Fruit fly (Drosophila melanogaster) whole organism, prepupa: ENCODE results near the gene CG1840.
A peak's percentile ranks its signal among the peaks of the same experiment; 100 is the strongest.

ENCODE experiments used
- Blimp-1 ChIP-seq: fragments of 200-800 bp; sonication (Bioruptor generic); optimal IDR thresholded peaks from 3 replicates; lab custom pipeline; 2017; ENCODE audit warnings: missing biosample characterization, missing genetic modification characterization, mild to moderate bottlenecking, moderate library complexity, missing genetic modification reagents
- CG10631 ChIP-seq: fragments of 200-800 bp; sonication (Bioruptor generic); optimal IDR thresholded peaks from 2 replicates; lab custom pipeline; 2016; ENCODE audit warnings: missing biosample characterization, missing genetic modification characterization
- CG10669 ChIP-seq: fragments of 200-800 bp; sonication (Bioruptor generic); optimal IDR thresholded peaks from 3 replicates; lab custom pipeline; 2018; ENCODE audit warnings: missing biosample characterization, mild to moderate bottlenecking, missing genetic modification characterization, moderate library complexity
- CG11294 ChIP-seq: fragments of 200-800 bp; sonication (Bioruptor generic); IDR thresholded peaks from 2 replicates; pipeline ENCODE4 v1.3.6; 2022; ENCODE audit warnings: missing biosample characterization, missing genetic modification characterization
- CG11762 ChIP-seq: fragments of 200-800 bp; sonication (Bioruptor generic); optimal IDR thresholded peaks from 3 replicates; lab custom pipeline; 2016; ENCODE audit warnings: missing biosample characterization, missing genetic modification characterization; ENCODE audit not compliant: insufficient read depth
- CG11902 ChIP-seq: fragments of 200-800 bp; sonication (Bioruptor generic); optimal IDR thresholded peaks from 3 replicates; lab custom pipeline; 2016; ENCODE audit warnings: missing biosample characterization, missing genetic modification characterization
- CG1621 ChIP-seq: fragments of 200-800 bp; sonication (Bioruptor generic); optimal IDR thresholded peaks from 3 replicates; lab custom pipeline; 2018; ENCODE audit warnings: missing biosample characterization, mild to moderate bottlenecking, missing genetic modification characterization
- CG16779 ChIP-seq: fragments of 200-800 bp; sonication (Bioruptor generic); optimal IDR thresholded peaks from 3 replicates; lab custom pipeline; 2017; ENCODE audit warnings: missing biosample characterization, mild to moderate bottlenecking, missing genetic modification characterization
- CG3032 ChIP-seq: fragments of 200-800 bp; optimal IDR thresholded peaks from 2 replicates; lab custom pipeline; 2019; ENCODE audit warnings: missing biosample characterization, mild to moderate bottlenecking, missing genetic modification characterization, moderate library complexity
- CG31627 ChIP-seq: fragments of 200-800 bp; sonication (Bioruptor generic); optimal IDR thresholded peaks from 3 replicates; lab custom pipeline; 2016; ENCODE audit warnings: missing biosample characterization, missing genetic modification characterization
- CG32006 ChIP-seq: fragments of 200-800 bp; sonication (Bioruptor generic); optimal IDR thresholded peaks from 3 replicates; lab custom pipeline; 2017; ENCODE audit warnings: missing biosample characterization, mild to moderate bottlenecking, missing genetic modification characterization
- CG34406 ChIP-seq: fragments of 200-800 bp; sonication (Bioruptor generic); optimal IDR thresholded peaks from 3 replicates; lab custom pipeline; 2016; ENCODE audit warnings: missing biosample characterization, missing genetic modification characterization
- CG3919 ChIP-seq: fragments of 200-800 bp; sonication (Bioruptor generic); optimal IDR thresholded peaks from 3 replicates; lab custom pipeline; 2016; ENCODE audit warnings: missing biosample characterization, missing genetic modification characterization
- CG4318 ChIP-seq: fragments of 200-800 bp; sonication (Bioruptor generic); optimal IDR thresholded peaks from 3 replicates; lab custom pipeline; 2017; ENCODE audit warnings: missing biosample characterization, mild to moderate bottlenecking, missing genetic modification characterization
- CG6163 ChIP-seq: fragments of 200-800 bp; sonication (Bioruptor generic); IDR thresholded peaks from 3 replicates; pipeline ENCODE4 v1.3.6; 2022; ENCODE audit warnings: missing biosample characterization, missing genetic modification characterization
- CG6276 ChIP-seq: fragments of 200-800 bp; sonication (Bioruptor generic); optimal IDR thresholded peaks from 2 replicates; lab custom pipeline; 2017; ENCODE audit warnings: missing biosample characterization, mild to moderate bottlenecking, missing genetic modification characterization
- CG6792 ChIP-seq: fragments of 200-800 bp; sonication (Bioruptor generic); optimal IDR thresholded peaks from 3 replicates; lab custom pipeline; 2016; ENCODE audit warnings: missing biosample characterization, missing genetic modification characterization
- CG6808 ChIP-seq: fragments of 200-800 bp; sonication (Bioruptor generic); optimal IDR thresholded peaks from 3 replicates; lab custom pipeline; 2017; ENCODE audit warnings: missing biosample characterization, missing genetic modification characterization, mild to moderate bottlenecking, moderate library complexity, missing genetic modification reagents
- CG6854 ChIP-seq: fragments of 200-800 bp; sonication (Bioruptor generic); optimal IDR thresholded peaks from 2 replicates; lab custom pipeline; 2017; ENCODE audit warnings: missing biosample characterization, mild to moderate bottlenecking, missing genetic modification characterization
- CG8119 ChIP-seq: fragments of 200-800 bp; sonication (Bioruptor generic); IDR thresholded peaks from 3 replicates; pipeline ENCODE4 v1.3.6; 2022; ENCODE audit warnings: missing biosample characterization, missing genetic modification characterization
- CG8319 ChIP-seq: fragments of 200-800 bp; sonication (Bioruptor generic); optimal IDR thresholded peaks from 3 replicates; lab custom pipeline; 2016; ENCODE audit warnings: missing biosample characterization, missing genetic modification characterization
- CG8632 ChIP-seq: fragments of 200-800 bp; sonication (Bioruptor generic); optimal IDR thresholded peaks from 3 replicates; lab custom pipeline; 2016; ENCODE audit warnings: missing biosample characterization, missing genetic modification characterization
- CG9139 ChIP-seq: fragments of 200-800 bp; sonication (Bioruptor generic); optimal IDR thresholded peaks from 3 replicates; lab custom pipeline; 2017; ENCODE audit warnings: missing biosample characterization, mild to moderate bottlenecking, missing genetic modification characterization
- Eip75B ChIP-seq: fragments of 200-800 bp; sonication (Bioruptor generic); optimal IDR thresholded peaks from 3 replicates; lab custom pipeline; 2016; ENCODE audit warnings: missing biosample characterization, missing genetic modification characterization
- Eip78C ChIP-seq: fragments of 200-800 bp; sonication (Bioruptor generic); peaks from one replicate; lab custom pipeline; 2016; ENCODE audit warnings: missing biosample characterization, missing genetic modification characterization
- Ets96B ChIP-seq: fragments of 200-800 bp; optimal IDR thresholded peaks from 2 replicates; lab custom pipeline; 2019; ENCODE audit warnings: missing biosample characterization, mild to moderate bottlenecking, missing genetic modification characterization, moderate library complexity
- Gug ChIP-seq: fragments of 200-800 bp; sonication (Bioruptor generic); IDR thresholded peaks from 2 replicates; pipeline ENCODE4 v1.3.6; 2022; ENCODE audit warnings: missing biosample characterization, missing genetic modification characterization
- Hr38 ChIP-seq: sonication (Bioruptor generic); optimal IDR thresholded peaks from 2 replicates; lab custom pipeline; 2016; ENCODE audit warnings: missing biosample characterization, missing genetic modification characterization
- Hr39 ChIP-seq: fragments of 200-800 bp; sonication (Bioruptor generic); optimal IDR thresholded peaks from 2 replicates; lab custom pipeline; 2016; ENCODE audit warnings: missing biosample characterization, missing genetic modification characterization
- Hr4 ChIP-seq: fragments of 200-800 bp; sonication (Bioruptor generic); optimal IDR thresholded peaks from 3 replicates; lab custom pipeline; 2016; ENCODE audit warnings: missing biosample characterization, missing genetic modification characterization
- Lpt ChIP-seq: fragments of 200-800 bp; sonication (Bioruptor generic); optimal IDR thresholded peaks from 3 replicates; lab custom pipeline; 2016; ENCODE audit warnings: missing biosample characterization, missing genetic modification characterization
- Met ChIP-seq: fragments of 200-800 bp; sonication (Bioruptor generic); optimal IDR thresholded peaks from 3 replicates; lab custom pipeline; 2016; ENCODE audit warnings: missing biosample characterization, missing genetic modification characterization
- Sox102F ChIP-seq: fragments of 200-800 bp; sonication (Bioruptor generic); optimal IDR thresholded peaks from 2 replicates; lab custom pipeline; 2016; ENCODE audit warnings: missing biosample characterization, mild to moderate bottlenecking, missing genetic modification characterization
- Sox14 ChIP-seq: fragments of 200-800 bp; sonication (Bioruptor generic); optimal IDR thresholded peaks from 3 replicates; lab custom pipeline; 2016; ENCODE audit warnings: missing biosample characterization, missing genetic modification characterization
- Sox15 ChIP-seq: fragments of 200-800 bp; sonication (Bioruptor generic); optimal IDR thresholded peaks from 3 replicates; lab custom pipeline; 2016; ENCODE audit warnings: missing biosample characterization, missing genetic modification characterization
- achi ChIP-seq: fragments of 200-800 bp; sonication (Bioruptor generic); optimal IDR thresholded peaks from 3 replicates; lab custom pipeline; 2016; ENCODE audit warnings: missing biosample characterization, missing genetic modification characterization
- acj6 ChIP-seq: fragments of 200-800 bp; sonication (Bioruptor generic); optimal IDR thresholded peaks from 3 replicates; lab custom pipeline; 2016; ENCODE audit warnings: missing biosample characterization, missing genetic modification characterization
- cyc ChIP-seq: fragments of 200-800 bp; sonication (Bioruptor generic); optimal IDR thresholded peaks from 3 replicates; lab custom pipeline; 2016; ENCODE audit warnings: missing biosample characterization, missing genetic modification characterization
- dac ChIP-seq: fragments of 200-800 bp; sonication (Bioruptor generic); optimal IDR thresholded peaks from 2 replicates; lab custom pipeline; 2017; ENCODE audit warnings: missing biosample characterization, mild to moderate bottlenecking, missing genetic modification characterization
- dsx ChIP-seq: fragments of 200-800 bp; optimal IDR thresholded peaks from 3 replicates; lab custom pipeline; 2019; ENCODE audit warnings: missing biosample characterization, mild to moderate bottlenecking, missing genetic modification characterization, moderate library complexity; ENCODE audit not compliant: poor library complexity, severe bottlenecking
- eg ChIP-seq: fragments of 200-800 bp; sonication (Bioruptor generic); IDR thresholded peaks from 3 replicates; pipeline ENCODE4 v1.3.6; 2022; ENCODE audit warnings: missing biosample characterization, missing genetic modification characterization
- esn ChIP-seq: fragments of 200-800 bp; sonication (Bioruptor generic); optimal IDR thresholded peaks from 2 replicates; lab custom pipeline; 2016; ENCODE audit warnings: missing biosample characterization, mild to moderate bottlenecking, missing genetic modification characterization, moderate library complexity
- fd59A ChIP-seq: fragments of 200-800 bp; sonication (Bioruptor generic); optimal IDR thresholded peaks from 2 replicates; lab custom pipeline; 2017; ENCODE audit warnings: missing biosample characterization, mild to moderate bottlenecking, missing genetic modification characterization, missing genetic modification reagents
- fd85E ChIP-seq: fragments of 200-800 bp; sonication (Bioruptor generic); optimal IDR thresholded peaks from 3 replicates; lab custom pipeline; 2016; ENCODE audit warnings: missing biosample characterization, missing genetic modification characterization
- fkh ChIP-seq: fragments of 200-800 bp; sonication (Bioruptor generic); optimal IDR thresholded peaks from 3 replicates; lab custom pipeline; 2017; ENCODE audit warnings: missing biosample characterization, mild to moderate bottlenecking, missing genetic modification characterization, moderate library complexity
- lz ChIP-seq: fragments of 200-800 bp; sonication (Bioruptor generic); optimal IDR thresholded peaks from 3 replicates; lab custom pipeline; 2016; ENCODE audit warnings: missing biosample characterization, missing genetic modification characterization
- net ChIP-seq: fragments of 200-800 bp; sonication (Bioruptor generic); optimal IDR thresholded peaks from 3 replicates; lab custom pipeline; 2016; ENCODE audit warnings: missing biosample characterization, missing genetic modification characterization
- pdm3 ChIP-seq: fragments of 200-800 bp; sonication (Bioruptor generic); optimal IDR thresholded peaks from 3 replicates; lab custom pipeline; 2016; ENCODE audit warnings: missing biosample characterization, missing genetic modification characterization
- spab ChIP-seq: fragments of 200-800 bp; sonication (Bioruptor generic); optimal IDR thresholded peaks from 2 replicates; lab custom pipeline; 2017; ENCODE audit warnings: missing biosample characterization, mild to moderate bottlenecking, missing genetic modification characterization, missing genetic modification reagents
- ss ChIP-seq, 2 experiments: fragments of 200-800 bp; sonication (Bioruptor generic); optimal IDR thresholded peaks; 2 replicates in 1 of 2; 3 replicates in 1 of 2; lab custom pipeline; 2017 to 2018; ENCODE audit warnings: mild to moderate bottlenecking in 2 of 2, missing biosample characterization in 2 of 2, missing genetic modification characterization in 2 of 2, moderate library complexity in 1 of 2
- topi ChIP-seq: fragments of 200-800 bp; sonication (Bioruptor generic); optimal IDR thresholded peaks from 3 replicates; lab custom pipeline; 2016; ENCODE audit warnings: missing biosample characterization, missing genetic modification characterization
- vri ChIP-seq: fragments of 200-800 bp; sonication (Bioruptor generic); optimal IDR thresholded peaks from 3 replicates; lab custom pipeline; 2016; ENCODE audit warnings: missing biosample characterization, mild to moderate bottlenecking, missing genetic modification characterization

The CG1840 gene

dm6 chrX:11915154-11915593 lies 27.0 kb downstream of the CG1840 start:
- peak; percentile 59 for TF ChIP-seq Hr39
- TF ChIP-seq CG6854 (GFP tag; lab: Kevin White, UChicago): peak; percentile 92
- TF ChIP-seq CG1621 (tag; lab: Kevin White, UChicago): peak; percentile 81
- peak; percentile 86 for TF ChIP-seq achi
- TF ChIP-seq net (GFP tag; lab: Kevin White, UChicago): peak; percentile 80
- TF ChIP-seq CG3032 (tag; lab: Kevin White, UChicago): peak; percentile 93
- TF ChIP-seq fkh (GFP tag; lab: Kevin White, UChicago): peak; percentile 53
- TF ChIP-seq ss (GFP tag; optimal IDR thresholded peaks at IDR 0.05; lab: Kevin White, UChicago): peak; percentile 93
- peak; percentile 82 for TF ChIP-seq CG6792 (GFP tag; lab: Kevin White, UChicago)
- TF ChIP-seq CG10669 (GFP tag; lab: Kevin White, UChicago): peak; percentile 86
- TF ChIP-seq CG16779 (tag; lab: Kevin White, UChicago): peak; percentile 78
- TF ChIP-seq Gug (GFP tag; lab: Robert Waterston, UW): peak; percentile 86
- peak; percentile 56 for TF ChIP-seq Sox14 (GFP tag; lab: Kevin White, UChicago)
- TF ChIP-seq CG8119 (GFP tag; lab: Robert Waterston, UW): peak; percentile 95
- TF ChIP-seq CG6163 (GFP tag; lab: Robert Waterston, UW): peak; percentile 80
- TF ChIP-seq Ets96B (tag; lab: Kevin White, UChicago): peak; percentile 89
- peak; percentile 82 for TF ChIP-seq acj6 (GFP tag; lab: Kevin White, UChicago)
- peak; percentile 55 for TF ChIP-seq CG11294 (GFP tag; lab: Robert Waterston, UW)
- peak; percentile 74 for TF ChIP-seq Lpt (GFP tag; lab: Kevin White, UChicago)
- peak; percentile 47 for TF ChIP-seq CG31627 (GFP tag; lab: Kevin White, UChicago)
- TF ChIP-seq CG8632 (GFP tag; lab: Kevin White, UChicago): peak; percentile 85
- TF ChIP-seq CG9139 (GFP tag; lab: Kevin White, UChicago): peak; percentile 73
- peak; percentile 89 for TF ChIP-seq dsx (GFP tag; lab: Kevin White, UChicago)
- peak; percentile 94 for TF ChIP-seq CG4318 (GFP tag; lab: Kevin White, UChicago)
- TF ChIP-seq cyc (GFP tag; lab: Kevin White, UChicago): peak; percentile 55
- TF ChIP-seq CG8319: peak; percentile 57
- TF ChIP-seq CG34406: peak; percentile 88
- TF ChIP-seq esn (GFP tag; lab: Kevin White, UChicago): peak; percentile 84
- TF ChIP-seq Hr38 (GFP tag; lab: Kevin White, UChicago): no peak
- peak; percentile 47 for TF ChIP-seq vri (GFP tag; lab: Kevin White, UChicago)
- TF ChIP-seq CG6808 (GFP tag; lab: Kevin White, UChicago): peak; percentile 92
- TF ChIP-seq Met (GFP tag; lab: Kevin White, UChicago): peak; percentile 72
- TF ChIP-seq Blimp-1 (GFP tag; lab: Kevin White, UChicago): peak; percentile 79
- peak; percentile 83 for TF ChIP-seq fd59A
- TF ChIP-seq topi (GFP tag; lab: Kevin White, UChicago): peak; percentile 77
- TF ChIP-seq dac (GFP tag; lab: Kevin White, UChicago): peak; percentile 89
- TF ChIP-seq CG11902: peak; percentile 53
- TF ChIP-seq CG3919: peak; percentile 81
- peak; percentile 86 for TF ChIP-seq CG10631 (GFP tag; lab: Kevin White, UChicago)
- peak; percentile 78 for TF ChIP-seq Hr4 (GFP tag; lab: Kevin White, UChicago)
- peak; percentile 72 for TF ChIP-seq Sox15 (GFP tag; lab: Kevin White, UChicago)
- TF ChIP-seq CG6276 (GFP tag; lab: Kevin White, UChicago): peak; percentile 94
- peak; percentile 74 for TF ChIP-seq CG11762 (GFP tag; lab: Kevin White, UChicago)
- TF ChIP-seq pdm3 (GFP tag; lab: Kevin White, UChicago): peak; percentile 68
- TF ChIP-seq Eip75B (GFP tag; lab: Kevin White, UChicago): peak; percentile 68
- peak; percentile 75 for TF ChIP-seq lz (GFP tag; lab: Kevin White, UChicago)
- peak; percentile 88 for TF ChIP-seq eg (GFP tag; lab: Robert Waterston, UW)
- peak; percentile 68 for TF ChIP-seq Sox102F
- peak; percentile 82 for TF ChIP-seq spab (GFP tag; lab: Kevin White, UChicago)
- peak; percentile 56 for TF ChIP-seq fd85E
- peak; percentile 94 for TF ChIP-seq Eip78C (GFP tag; lab: Kevin White, UChicago)
- peak; percentile 96 for TF ChIP-seq CG32006 (GFP tag; lab: Kevin White, UChicago)
